Fruit fly (Drosophila melanogaster): Measurements from ENCODE around the gene olf413.
A peak's percentile ranks its signal among the peaks of the same experiment; 100 is the strongest.

The olf413 gene

dm6 chr3L:22147673-22148072 is 11.8 kb downstream of the olf413 start:
- TF ChIP-seq sqz (GFP tag; optimal IDR thresholded peaks at IDR 0.05) (peak; percentile 57), CG17361 (GFP tag; IDR thresholded peaks at IDR 0.05) (no peak), CG33213 (GFP tag; optimal IDR thresholded peaks at IDR 0.05) (no peak), Ets65A (GFP tag) (peak; percentile 26), oc (tag; optimal IDR thresholded peaks at IDR 0.05) (peak; percentile 42), ab (GFP tag; optimal IDR thresholded peaks at IDR 0.05) (no peak), D (optimal IDR thresholded peaks at IDR 0.05) (no peak), D (GFP tag; optimal IDR thresholded peaks at IDR 0.05) (no peak), Hr78 (GFP tag; optimal IDR thresholded peaks at IDR 0.05) (no peak), otp (GFP tag; IDR thresholded peaks at IDR 0.05) (no peak), pzg (GFP tag; optimal IDR thresholded peaks at IDR 0.05) (no peak), pros (GFP tag; optimal IDR thresholded peaks at IDR 0.05) (peak; percentile 67)

DNA sequence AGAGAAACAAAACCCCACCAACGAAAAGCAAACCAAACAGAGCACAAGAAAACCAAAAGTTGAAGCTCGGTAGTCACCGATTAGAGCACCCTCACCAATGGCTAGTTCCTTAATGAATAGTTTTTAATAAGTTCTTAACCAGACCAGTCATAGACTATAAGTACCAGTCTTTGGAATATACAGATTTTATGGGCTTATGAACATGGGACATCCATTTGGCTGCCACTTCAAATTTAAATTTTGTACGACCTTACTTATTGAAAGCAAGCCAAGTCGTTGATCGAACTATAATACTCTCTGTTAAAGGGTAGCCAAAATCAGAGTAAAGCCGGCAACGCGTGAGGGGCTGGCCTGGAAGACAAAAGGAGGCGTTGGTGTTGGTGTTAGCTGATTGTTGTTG is 15.6 kb downstream of the olf413 start:
- TF ChIP-seq CG6854 (GFP tag; optimal IDR thresholded peaks at IDR 0.05), result no peak
- no peak for TF ChIP-seq CG17359 (tag; optimal IDR thresholded peaks at IDR 0.05)
- 0 out of 2 replicates have a peak, but pooled peaks have one; percentile 17 for TF ChIP-seq ara (GFP tag; IDR thresholded peaks at IDR 0.05)
- no peak for TF ChIP-seq CG10959 (GFP tag; IDR thresholded peaks at IDR 0.05)

DNA sequence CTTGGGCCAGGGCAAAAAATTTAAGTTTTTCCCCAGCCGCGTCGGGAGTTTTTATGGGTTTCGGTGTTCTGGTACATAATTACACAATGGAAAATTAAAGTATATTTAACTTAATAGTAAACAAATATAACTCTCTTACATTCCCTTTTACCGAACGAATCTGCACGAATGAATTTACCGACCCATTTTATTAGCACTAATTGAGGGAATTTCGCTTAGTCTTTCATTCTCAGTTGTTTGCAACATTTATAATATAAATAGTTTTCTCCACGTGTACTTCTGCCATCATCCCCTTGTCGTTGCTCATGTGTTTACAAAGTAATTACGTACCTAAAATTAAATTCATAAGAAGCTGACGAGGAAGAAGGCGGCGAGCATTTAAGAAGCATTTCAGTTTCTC is 21.8 kb downstream of the olf413 start:
- no peak for TF ChIP-seq Doc3 (GFP tag; IDR thresholded peaks at IDR 0.05; ENCODE audit: partially characterized antibody)
- TF ChIP-seq nmo (GFP tag; optimal IDR thresholded peaks at IDR 0.05), result peak; percentile 7
- TF ChIP-seq row (GFP tag; IDR thresholded peaks at IDR 0.05), result peak; percentile 30; the same call in 1 of the 3 replicates
- peak; percentile 54 for TF ChIP-seq CG18262 (tag; optimal IDR thresholded peaks at IDR 0.05)
- TF ChIP-seq unpg (GFP tag; optimal IDR thresholded peaks at IDR 0.05), result peak; percentile 25
- TF ChIP-seq cad (GFP tag; optimal IDR thresholded peaks at IDR 0.05), result no peak
- 0 out of 3 replicates have a peak, but pooled peaks have one; percentile 38 for TF ChIP-seq CG17361 (GFP tag; IDR thresholded peaks at IDR 0.05)
- peak; percentile 16 for TF ChIP-seq trem (tag; optimal IDR thresholded peaks at IDR 0.05)
- TF ChIP-seq sens (GFP tag), result peak; percentile 83
- peak; percentile 25 for TF ChIP-seq CG10267 (tag; optimal IDR thresholded peaks at IDR 0.05)
- peak; percentile 15 for TF ChIP-seq Blimp-1 (GFP tag; optimal IDR thresholded peaks at IDR 0.05)
- no peak for TF ChIP-seq MESR4 (GFP tag; optimal IDR thresholded peaks at IDR 0.05)
- no peak for TF ChIP-seq CG12744 (GFP tag; optimal IDR thresholded peaks at IDR 0.05)
- no peak for TF ChIP-seq otp (GFP tag; IDR thresholded peaks at IDR 0.05)
- TF ChIP-seq CG15601 (tag; optimal IDR thresholded peaks at IDR 0.05), result no peak
- no peak for TF ChIP-seq CG12071 (GFP tag; optimal IDR thresholded peaks at IDR 0.05)
- peak; percentile 63 for TF ChIP-seq CG2712 (tag; optimal IDR thresholded peaks at IDR 0.05)
- TF ChIP-seq CG34422 (GFP tag; IDR thresholded peaks at IDR 0.05), result no peak
- TF ChIP-seq CG3995 (GFP tag; optimal IDR thresholded peaks at IDR 0.05), result no peak
- TF ChIP-seq dmrt11E (tag; optimal IDR thresholded peaks at IDR 0.05), result peak; percentile 62
- no peak for TF ChIP-seq Ets97D (GFP tag; optimal IDR thresholded peaks at IDR 0.05)
- TF ChIP-seq CG11504 (tag; optimal IDR thresholded peaks at IDR 0.05), result peak; percentile 22
- no peak for TF ChIP-seq CG2889 (GFP tag; IDR thresholded peaks at IDR 0.05)
- TF ChIP-seq bsh (GFP tag; optimal IDR thresholded peaks at IDR 0.05), result peak in 1 of 2 experiments; percentile 33
- no peak for TF ChIP-seq CG15479 (GFP tag; optimal IDR thresholded peaks at IDR 0.05)
- TF ChIP-seq CG11398 (GFP tag; optimal IDR thresholded peaks at IDR 0.05), result no peak
- no peak for TF ChIP-seq CG3281 (GFP tag; optimal IDR thresholded peaks at IDR 0.05)
- peak; percentile 24 for TF ChIP-seq CG4424 (GFP tag; optimal IDR thresholded peaks at IDR 0.05)
- TF ChIP-seq CG8388 (GFP tag; optimal IDR thresholded peaks at IDR 0.05), result peak; percentile 3
- peak; percentile 10 for TF ChIP-seq CG14710 (tag; optimal IDR thresholded peaks at IDR 0.05)
- TF ChIP-seq CG1647 (GFP tag; optimal IDR thresholded peaks at IDR 0.05), result no peak
- no peak for TF ChIP-seq Gsc (GFP tag; IDR thresholded peaks at IDR 0.05)
- TF ChIP-seq CG9727 (GFP tag; optimal IDR thresholded peaks at IDR 0.05), result peak; percentile 42
- peak; percentile 21 for TF ChIP-seq gsb-n (tag; optimal IDR thresholded peaks at IDR 0.05)
